Fruit fly (Drosophila melanogaster): ENCODE data around the gene Ns1.

Ns1 gene

dm6 chr3R:17028393-17028792 lies 44.1 kb downstream of the Ns1 start, which contains the start of gene CG5225:
TSS of gene CG5225 (plus strand) at chr3R:17028693.
- no peak for TF ChIP-seq CTCF (optimal IDR thresholded peaks at IDR 0.05)
- TF ChIP-seq CG8478 (optimal IDR thresholded peaks at IDR 0.05) = no peak

- TF ChIP-seq CG8478 (optimal IDR thresholded peaks at IDR 0.05) = no peak
- no peak for TF ChIP-seq CTCF (optimal IDR thresholded peaks at IDR 0.05)
Measured at dm6 chr3R:17020956-17021355, 51.5 kb downstream of the Ns1 start, which contains the start of gene Adsl. TSS of gene Adsl (minus strand) at chr3R:17021120.

Data from S2 (cell line).